Worm (Caenorhabditis elegans) whole organism, L3 larva: Measurements from ENCODE around the gene Y59E9AL.4.
"Not testable (repeated sequence)": the region's sequence is repeated elsewhere in the genome, so short reads cannot be mapped to it uniquely, and the experiment has no call there.

ENCODE experiments used
- fos-1 ChIP-seq: fragments of 150-350 bp; optimal IDR thresholded peaks from 2 replicates; lab custom pipeline; 2014; ENCODE audit warnings: missing biosample characterization, missing genetic modification characterization
- nhr-28 ChIP-seq: fragments of 150-350 bp; optimal IDR thresholded peaks from 2 replicates; lab custom pipeline; 2014; ENCODE audit warnings: missing biosample characterization, missing genetic modification characterization
- sea-2 ChIP-seq: fragments of 150-350 bp; sonication (generic microtip); optimal IDR thresholded peaks from 4 replicates; lab custom pipeline; 2014; ENCODE audit warnings: missing biosample characterization, missing genetic modification reagents, missing genetic modification characterization

Y59E9AL.4 gene

DNA sequence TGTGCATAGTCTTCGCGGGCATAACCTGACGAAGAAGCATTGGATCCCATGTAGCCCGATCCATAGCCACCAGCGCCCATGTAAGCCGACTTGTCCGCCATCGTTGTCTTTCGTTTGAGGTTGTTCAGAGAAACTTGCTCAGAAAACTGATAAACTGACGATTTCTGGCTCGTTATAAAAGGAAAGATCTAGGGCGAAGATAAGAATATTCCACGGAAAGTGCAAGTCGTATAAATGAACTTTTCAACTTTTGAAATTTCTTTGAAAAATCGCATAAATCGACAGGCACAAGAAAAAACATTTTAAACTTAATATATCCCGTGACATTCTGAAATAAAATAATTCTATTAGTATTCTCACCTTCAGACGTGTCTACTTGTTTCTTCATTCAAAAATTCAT, 52.1 kb downstream of the Y59E9AL.4 start, which contains the start of the genes nspd-3 and C24D10.2:
Gene nspd-3 (minus strand): TSS at position 101 of the 400 bp plus-strand sequence.
Gene C24D10.2 (plus strand): TSS at position 399 of the 400 bp plus-strand sequence.
- not testable (repeated sequence) for TF ChIP-seq sea-2 (GFP tag; lab: Kevin White, UChicago); nhr-28 (tag; lab: Kevin White, UChicago); fos-1 (tag; lab: Kevin White, UChicago)
